Fruit fly (Drosophila melanogaster): ENCODE data around the gene CG31689.

CG31689 gene

dm6 chr2L:2739820-2740230 lies 14.4 kb downstream of the CG31689 start, which contains the start of gene Hrs (continued):
- TF ChIP-seq CG10321 (GFP tag; IDR thresholded peaks at IDR 0.05) (no peak), ems (GFP tag; optimal IDR thresholded peaks at IDR 0.05) (no peak), Stat92E (GFP tag; optimal IDR thresholded peaks at IDR 0.05) (no peak), CG8478 (optimal IDR thresholded peaks at IDR 0.05) (no peak), Atf3 (GFP tag; optimal IDR thresholded peaks at IDR 0.05) (no peak), CG32767 (GFP tag; IDR thresholded peaks at IDR 0.05) (no peak), MESR4 (GFP tag; optimal IDR thresholded peaks at IDR 0.05) (peak; percentile 61), Sox100B (GFP tag; optimal IDR thresholded peaks at IDR 0.05) (no peak), C15 (GFP tag; IDR thresholded peaks at IDR 0.05) (no peak), CG30431 (GFP tag; optimal IDR thresholded peaks at IDR 0.05) (no peak), CG10565 (GFP tag; optimal IDR thresholded peaks at IDR 0.05) (no peak), CG6654 (GFP tag; optimal IDR thresholded peaks at IDR 0.05) (no peak), toy (GFP tag; IDR thresholded peaks at IDR 0.05) (no peak), CG14710 (tag; optimal IDR thresholded peaks at IDR 0.05) (peak; percentile 71), sc (optimal IDR thresholded peaks at IDR 0.05) (no peak), sc (GFP tag; optimal IDR thresholded peaks at IDR 0.05) (no peak), CG7745 (tag; optimal IDR thresholded peaks at IDR 0.05) (peak; percentile 88), CG10147 (GFP tag; optimal IDR thresholded peaks at IDR 0.05) (no peak), sisA (GFP tag; IDR thresholded peaks at IDR 0.05) (no peak), Hmx (GFP tag; optimal IDR thresholded peaks at IDR 0.05) (no peak), CG8924 (tag; optimal IDR thresholded peaks at IDR 0.05) (no peak), Mrtf (GFP tag; IDR thresholded peaks at IDR 0.05) (no peak), CG3163 (GFP tag; optimal IDR thresholded peaks at IDR 0.05) (no peak), maf-S (GFP tag; optimal IDR thresholded peaks at IDR 0.05) (no peak), kay (GFP tag; optimal IDR thresholded peaks at IDR 0.05) (peak; percentile 95), CG11398 (GFP tag; optimal IDR thresholded peaks at IDR 0.05) (no peak), Abd-B (GFP tag; optimal IDR thresholded peaks at IDR 0.05) (no peak), croc (GFP tag; conservative IDR thresholded peaks at IDR 0.05) (no peak), CG8388 (GFP tag; optimal IDR thresholded peaks at IDR 0.05) (no peak), vvl (GFP tag; IDR thresholded peaks at IDR 0.05) (peak; percentile 83), wor (GFP tag; IDR thresholded peaks at IDR 0.05) (no peak), CG34422 (GFP tag; IDR thresholded peaks at IDR 0.05) (no peak), chn (GFP tag; optimal IDR thresholded peaks at IDR 0.05) (no peak), CG16779 (GFP tag; IDR thresholded peaks at IDR 0.05) (no peak), CG13296 (GFP tag; optimal IDR thresholded peaks at IDR 0.05) (no peak), CG9797 (GFP tag; optimal IDR thresholded peaks at IDR 0.05) (peak; percentile 51), CG4730 (GFP tag; IDR thresholded peaks at IDR 0.05) (no peak), ranshi (GFP tag; IDR thresholded peaks at IDR 0.05) (no peak), Dp (GFP tag; optimal IDR thresholded peaks at IDR 0.05) (peak; percentile 80), CG15696 (tag; optimal IDR thresholded peaks at IDR 0.05) (no peak), Dref (GFP tag; IDR thresholded peaks at IDR 0.05) (peak; percentile 28; the same call in 1 of the 2 replicates), chif (GFP tag; optimal IDR thresholded peaks at IDR 0.05) (no peak), Asciz (GFP tag; optimal IDR thresholded peaks at IDR 0.05) (no peak), insv (GFP tag; optimal IDR thresholded peaks at IDR 0.05) (peak in 1 of 2 experiments; percentile 44), knrl (GFP tag; IDR thresholded peaks at IDR 0.05; ENCODE audit: partially characterized antibody) (no peak; the same call in 2 of the 3 replicates), ci (GFP tag; IDR thresholded peaks at IDR 0.05) (no peak), CG10959 (GFP tag; IDR thresholded peaks at IDR 0.05) (no peak), ATbp (GFP tag; optimal IDR thresholded peaks at IDR 0.05) (no peak), Neu2 (GFP tag; optimal IDR thresholded peaks at IDR 0.05; ENCODE audit: borderline replicate concordance) (no peak), CG9215 (GFP tag; IDR thresholded peaks at IDR 0.05) (no peak), CG11696 (GFP tag; IDR thresholded peaks at IDR 0.05) (no peak), ac (GFP tag; optimal IDR thresholded peaks at IDR 0.05) (no peak), crc (GFP tag; optimal IDR thresholded peaks at IDR 0.05) (no peak)

Data from whole organism, embryonic.